Worm (Caenorhabditis elegans) whole organism, L2 larva: ENCODE measurements around the gene arcp-1.

Source experiments
- C34F6.9 ChIP-seq: fragments of 150-350 bp; optimal IDR thresholded peaks from 2 replicates; lab custom pipeline; 2014; ENCODE audit warnings: missing biosample characterization, missing genetic modification characterization
- F13H6.1 ChIP-seq: sonication (generic microtip); optimal IDR thresholded peaks from 2 replicates; lab custom pipeline; 2016; ENCODE audit warnings: missing genetic modification characterization, missing compliant biosample characterization
- R02D3.7 ChIP-seq: fragments of 150-350 bp; optimal IDR thresholded peaks from 2 replicates; lab custom pipeline; 2014; ENCODE audit warnings: missing biosample characterization, missing genetic modification characterization
- Y55F3AM.14 ChIP-seq: fragments of 200-800 bp; sonication (Bioruptor generic); optimal IDR thresholded peaks from 2 replicates; lab custom pipeline; 2018; ENCODE audit warnings: mild to moderate bottlenecking, missing genetic modification characterization, missing compliant biosample characterization
- ZK546.5 ChIP-seq: sonication (generic microtip); optimal IDR thresholded peaks from 2 replicates; lab custom pipeline; 2017; ENCODE audit warnings: missing biosample characterization, missing genetic modification characterization
- alr-1 ChIP-seq: fragments of 150-350 bp; optimal IDR thresholded peaks from 2 replicates; lab custom pipeline; 2014; ENCODE audit warnings: missing biosample characterization, missing genetic modification characterization
- aly-2 ChIP-seq: fragments of 150-350 bp; optimal IDR thresholded peaks from 2 replicates; lab custom pipeline; 2014; ENCODE audit warnings: missing biosample characterization, missing genetic modification characterization
- ama-1 ChIP-seq: fragments of 150-350 bp; optimal IDR thresholded peaks from 2 replicates; lab custom pipeline; 2018; ENCODE audit warnings: inconsistent platforms
- blmp-1 ChIP-seq: sonication (generic microtip); optimal IDR thresholded peaks from 2 replicates; lab custom pipeline; 2017; ENCODE audit warnings: missing genetic modification characterization, mild to moderate bottlenecking, missing compliant biosample characterization, antibody characterized with exemption, moderate library complexity; ENCODE audit not compliant: insufficient read depth
- ceh-82 ChIP-seq: fragments of 150-350 bp; optimal IDR thresholded peaks from 2 replicates; lab custom pipeline; 2014; ENCODE audit warnings: missing biosample characterization, missing genetic modification characterization
- crh-2 ChIP-seq: sonication (generic microtip); optimal IDR thresholded peaks from 2 replicates; lab custom pipeline; 2017; ENCODE audit warnings: missing biosample characterization, missing genetic modification characterization
- egl-27 ChIP-seq: sonication (generic microtip); optimal IDR thresholded peaks from 3 replicates; lab custom pipeline; 2017; ENCODE audit warnings: missing biosample characterization, missing genetic modification reagents, missing genetic modification characterization
- elt-1 ChIP-seq: fragments of 150-350 bp; optimal IDR thresholded peaks from 2 replicates; lab custom pipeline; 2014; ENCODE audit warnings: missing biosample characterization, missing genetic modification characterization
- elt-3 ChIP-seq: sonication (generic microtip); optimal IDR thresholded peaks from 2 replicates; lab custom pipeline; 2017; ENCODE audit warnings: missing biosample characterization, missing genetic modification characterization
- fos-1 ChIP-seq: fragments of 150-350 bp; optimal IDR thresholded peaks from 2 replicates; lab custom pipeline; 2014; ENCODE audit warnings: missing biosample characterization, missing genetic modification characterization
- gmeb-1 ChIP-seq: fragments of 150-350 bp; optimal IDR thresholded peaks from 2 replicates; lab custom pipeline; 2014; ENCODE audit warnings: missing biosample characterization, missing genetic modification characterization
- lin-11 ChIP-seq: fragments of 150-350 bp; sonication (generic microtip); optimal IDR thresholded peaks from 2 replicates; lab custom pipeline; 2014; ENCODE audit warnings: missing biosample characterization, missing genetic modification characterization, inconsistent platforms, mixed read lengths
- lin-13 ChIP-seq: fragments of 150-350 bp; optimal IDR thresholded peaks from 2 replicates; lab custom pipeline; 2014; ENCODE audit warnings: missing biosample characterization, missing genetic modification reagents, missing genetic modification characterization
- lin-39 ChIP-seq: fragments of 150-350 bp; optimal IDR thresholded peaks from 2 replicates; lab custom pipeline; 2014; ENCODE audit warnings: missing biosample characterization, missing genetic modification reagents, missing genetic modification characterization
- lsy-2 ChIP-seq, 2 experiments: fragments of 150-350 bp in 1 of 2; sonication (generic microtip) in 1 of 2; optimal IDR thresholded peaks; 2 replicates each; lab custom pipeline; 2014 to 2017; ENCODE audit warnings: missing biosample characterization in 2 of 2, missing genetic modification characterization in 2 of 2
- mab-5 ChIP-seq: fragments of 150-350 bp; optimal IDR thresholded peaks from 2 replicates; lab custom pipeline; 2014; ENCODE audit warnings: missing biosample characterization, missing genetic modification characterization
- mbf-1 ChIP-seq: sonication (generic microtip); optimal IDR thresholded peaks from 2 replicates; lab custom pipeline; 2017; ENCODE audit warnings: missing biosample characterization, missing genetic modification characterization
- mdl-1 ChIP-seq, 2 experiments: fragments of 150-350 bp in 1 of 2; sonication (generic microtip) in 1 of 2; optimal IDR thresholded peaks; 2 replicates each; lab custom pipeline; 2017; ENCODE audit warnings: missing biosample characterization in 2 of 2, missing genetic modification characterization in 2 of 2
- nhr-10 ChIP-seq: sonication (generic microtip); optimal IDR thresholded peaks from 2 replicates; lab custom pipeline; 2017; ENCODE audit warnings: missing biosample characterization, missing genetic modification characterization
- nhr-11 ChIP-seq: fragments of 150-350 bp; optimal IDR thresholded peaks from 2 replicates; lab custom pipeline; 2014; ENCODE audit warnings: missing biosample characterization, missing genetic modification characterization
- nhr-12 ChIP-seq: fragments of 150-350 bp; optimal IDR thresholded peaks from 2 replicates; lab custom pipeline; 2014; ENCODE audit warnings: missing biosample characterization, missing genetic modification characterization
- nhr-129 ChIP-seq: fragments of 150-350 bp; optimal IDR thresholded peaks from 2 replicates; lab custom pipeline; 2014; ENCODE audit warnings: missing biosample characterization, missing genetic modification characterization
- nhr-21 ChIP-seq: fragments of 150-350 bp; optimal IDR thresholded peaks from 2 replicates; lab custom pipeline; 2014; ENCODE audit warnings: missing biosample characterization, missing genetic modification characterization
- nhr-25 ChIP-seq: fragments of 150-350 bp; sonication (generic microtip); optimal IDR thresholded peaks from 3 replicates; lab custom pipeline; 2014; ENCODE audit warnings: missing biosample characterization, missing genetic modification characterization
- nhr-6 ChIP-seq: fragments of 150-350 bp; optimal IDR thresholded peaks from 2 replicates; lab custom pipeline; 2014; ENCODE audit warnings: missing biosample characterization, missing genetic modification characterization
- nhr-77 ChIP-seq: fragments of 150-350 bp; optimal IDR thresholded peaks from 2 replicates; lab custom pipeline; 2014; ENCODE audit warnings: missing biosample characterization, missing genetic modification characterization
- sem-4 ChIP-seq: fragments of 150-350 bp; optimal IDR thresholded peaks from 2 replicates; lab custom pipeline; 2014; ENCODE audit warnings: missing biosample characterization, missing genetic modification reagents, missing genetic modification characterization
- skn-1 ChIP-seq: sonication (generic microtip); optimal IDR thresholded peaks from 2 replicates; lab custom pipeline; 2017; ENCODE audit warnings: missing biosample characterization, missing genetic modification characterization
- sma-3 ChIP-seq: sonication (generic microtip); optimal IDR thresholded peaks from 2 replicates; lab custom pipeline; 2016; ENCODE audit warnings: missing genetic modification reagents, missing genetic modification characterization, missing compliant biosample characterization
- sma-9 ChIP-seq, 2 experiments: fragments of 150-350 bp in 1 of 2; sonication (generic microtip) in 1 of 2; optimal IDR thresholded peaks; 2 replicates each; lab custom pipeline; 2014 to 2016; ENCODE audit warnings: missing genetic modification characterization in 2 of 2, mild to moderate bottlenecking in 1 of 2, missing biosample characterization in 1 of 2, missing compliant biosample characterization in 1 of 2, missing genetic modification reagents in 1 of 2, moderate library complexity in 1 of 2
- snpc-4 ChIP-seq: fragments of 150-350 bp; optimal IDR thresholded peaks from 2 replicates; lab custom pipeline; 2014; ENCODE audit warnings: missing biosample characterization, missing genetic modification characterization
- unc-62 ChIP-seq: fragments of 150-350 bp; optimal IDR thresholded peaks from 2 replicates; lab custom pipeline; 2014; ENCODE audit warnings: missing biosample characterization, missing genetic modification reagents, missing genetic modification characterization
- zag-1 ChIP-seq: fragments of 150-350 bp; optimal IDR thresholded peaks from 2 replicates; lab custom pipeline; 2014; ENCODE audit warnings: missing biosample characterization, missing genetic modification characterization
- ztf-1 ChIP-seq: fragments of 200-800 bp; sonication (Bioruptor generic); conservative IDR thresholded peaks from 2 replicates; pipeline ENCODE4 v1.3.6; 2022; ENCODE audit warnings: missing genetic modification characterization, missing compliant biosample characterization

Gene arcp-1

DNA sequence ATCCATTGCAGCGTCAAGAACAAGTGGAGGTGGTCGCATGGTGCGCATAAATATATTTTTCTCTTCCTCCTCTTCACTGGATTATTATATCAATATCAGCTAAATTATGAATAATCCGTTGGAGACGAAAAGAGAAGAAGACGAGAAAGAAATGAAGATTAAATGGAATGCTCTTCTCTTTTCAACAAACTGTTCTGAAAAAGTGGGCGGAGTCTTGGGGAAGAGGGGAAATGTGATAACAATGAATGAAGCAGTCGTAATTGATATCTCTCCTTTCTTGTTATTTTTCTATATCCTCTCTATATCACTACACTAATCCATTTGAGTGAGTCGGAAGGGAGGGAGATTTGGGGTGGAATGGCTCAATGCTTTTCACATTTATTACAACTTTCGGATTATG, at the start of gene arcp-1:
TSS of gene arcp-1 (minus strand) at position 101 of the 400 bp plus-strand sequence.
- TF ChIP-seq lin-13 (GFP tag; lab: Kevin White, UChicago) = no peak
- no peak for TF ChIP-seq R02D3.7 (tag; lab: Kevin White, UChicago)
- no peak for TF ChIP-seq lin-11 (tag; lab: Kevin White, UChicago)
- TF ChIP-seq mab-5 = no peak
- TF ChIP-seq blmp-1 (tag; lab: Kevin White, UChicago) = no peak
- no peak for TF ChIP-seq lin-39 (tag; lab: Kevin White, UChicago)
- TF ChIP-seq Y55F3AM.14 = no peak

DNA sequence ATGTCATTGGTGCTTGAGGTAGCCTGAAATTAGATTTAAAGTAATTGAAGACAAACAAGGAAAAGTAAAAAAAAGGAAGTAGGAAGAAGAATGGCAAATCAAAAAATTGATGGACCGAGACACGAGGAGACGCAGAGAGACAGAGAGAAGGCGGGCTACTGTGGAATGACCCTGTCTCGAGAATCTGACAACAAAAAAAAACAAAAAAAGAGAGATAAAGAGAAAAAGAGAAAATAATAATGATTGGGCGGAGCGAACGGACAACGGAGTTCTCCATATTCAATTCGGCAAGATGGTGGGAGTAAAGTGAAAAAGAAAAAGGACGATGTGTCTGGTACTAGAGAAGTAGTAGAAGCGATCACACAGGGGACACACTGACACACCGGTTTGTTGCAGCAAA, 49.8 kb upstream of the arcp-1 start, which contains the start of gene toh-1:
TSS of gene toh-1 (minus strand) at position 23 of the 400 bp plus-strand sequence.
- TF ChIP-seq sem-4 (tag; lab: Kevin White, UChicago) (no peak), aly-2 (tag; lab: Kevin White, UChicago) (no peak), mdl-1 (tag; optimal IDR thresholded peaks at IDR 0.05; lab: Kevin White, UChicago) (no peak), fos-1 (tag; lab: Kevin White, UChicago) (no peak), nhr-25 (tag; lab: Kevin White, UChicago) (peak; percentile 70), nhr-6 (tag; lab: Kevin White, UChicago) (no peak), snpc-4 (tag; lab: Kevin White, UChicago) (no peak), lin-11 (tag; lab: Kevin White, UChicago) (no peak), egl-27 (tag; lab: Kevin White, UChicago) (no peak), unc-62 (GFP tag; lab: Kevin White, UChicago) (no peak), blmp-1 (tag; lab: Kevin White, UChicago) (peak; percentile 34), mbf-1 (tag; lab: Kevin White, UChicago) (no peak), gmeb-1 (tag; lab: Kevin White, UChicago) (no peak), F13H6.1 (tag; lab: Kevin White, UChicago) (no peak), ztf-1 (GFP tag; lab: Robert Waterston, UW) (no peak), crh-2 (tag; lab: Kevin White, UChicago) (peak; percentile 19), sma-3 (peak; percentile 11), nhr-11 (no peak), R02D3.7 (tag; lab: Kevin White, UChicago) (no peak), elt-3 (no peak)

DNA sequence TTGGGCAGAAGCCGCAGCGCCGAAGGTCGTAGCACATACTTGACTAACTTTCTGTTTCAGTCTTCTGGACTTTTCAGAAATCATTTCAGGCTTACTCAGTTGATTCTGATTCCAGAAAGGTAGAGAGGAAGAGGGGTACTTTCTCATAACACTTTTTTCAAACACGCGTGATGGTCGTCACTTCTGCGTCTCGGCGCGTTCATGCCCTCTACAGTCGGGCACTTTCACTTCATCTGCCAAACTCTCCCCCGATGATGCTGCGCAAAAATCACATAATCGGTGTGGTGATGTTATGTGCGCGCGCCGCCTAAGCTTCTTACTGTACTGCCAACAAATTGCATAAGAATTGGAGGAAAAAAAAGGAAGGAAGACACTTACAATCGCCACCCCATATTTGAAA, 48.4 kb upstream of the arcp-1 start:
- TF ChIP-seq nhr-129 (tag; lab: Kevin White, UChicago) (peak; percentile 16), sma-9 (GFP tag; optimal IDR thresholded peaks at IDR 0.05; lab: Kevin White, UChicago) (no peak), sma-9 (tag; optimal IDR thresholded peaks at IDR 0.05; lab: Kevin White, UChicago) (no peak), nhr-25 (tag; lab: Kevin White, UChicago) (no peak), lin-13 (GFP tag; lab: Kevin White, UChicago) (no peak), C34F6.9 (tag; lab: Kevin White, UChicago) (no peak), alr-1 (tag; lab: Kevin White, UChicago) (no peak), zag-1 (tag; lab: Kevin White, UChicago) (no peak), ztf-1 (GFP tag; lab: Robert Waterston, UW) (no peak), blmp-1 (tag; lab: Kevin White, UChicago) (peak; percentile 50), nhr-21 (tag; lab: Kevin White, UChicago) (no peak), Y55F3AM.14 (peak; percentile 33), nhr-10 (tag; lab: Kevin White, UChicago) (no peak), ama-1 (lab: Kevin White, UChicago) (no peak), R02D3.7 (tag; lab: Kevin White, UChicago) (no peak), unc-62 (GFP tag; lab: Kevin White, UChicago) (no peak), nhr-11 (no peak), nhr-6 (tag; lab: Kevin White, UChicago) (no peak)

DNA sequence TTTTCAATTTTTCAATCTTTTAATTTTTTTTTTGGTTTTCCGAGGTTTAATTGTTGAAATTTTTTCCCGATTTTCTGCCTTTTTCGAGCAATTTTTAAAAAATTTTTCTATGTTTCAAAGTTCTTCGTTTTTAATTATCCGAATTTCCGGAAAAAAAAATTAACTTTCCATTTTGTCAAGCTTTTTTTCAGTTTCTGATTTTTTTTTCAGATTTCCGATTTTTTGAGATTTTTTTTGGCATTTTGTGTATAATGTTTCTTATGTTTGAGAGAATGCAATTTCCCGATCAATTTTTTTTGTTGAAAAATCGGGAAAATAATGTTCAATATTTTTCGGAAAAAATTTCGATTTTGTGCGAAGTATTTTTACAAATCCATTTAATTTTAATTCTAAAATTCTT, 47.7 kb upstream of the arcp-1 start:
- TF ChIP-seq elt-1 (tag; lab: Kevin White, UChicago) = no peak
- TF ChIP-seq mbf-1 (tag; lab: Kevin White, UChicago) = no peak
- TF ChIP-seq sma-3 = no peak
- TF ChIP-seq nhr-11 = no peak
- TF ChIP-seq ama-1 (lab: Kevin White, UChicago) = no peak
- TF ChIP-seq nhr-77 (tag; lab: Kevin White, UChicago) = no peak
- TF ChIP-seq sma-9 (GFP tag; optimal IDR thresholded peaks at IDR 0.05; lab: Kevin White, UChicago) = no peak
- no peak for TF ChIP-seq sma-9 (tag; optimal IDR thresholded peaks at IDR 0.05; lab: Kevin White, UChicago)
- no peak for TF ChIP-seq nhr-6 (tag; lab: Kevin White, UChicago)
- no peak for TF ChIP-seq ceh-82 (tag; lab: Kevin White, UChicago)
- TF ChIP-seq ZK546.5 (tag; lab: Kevin White, UChicago) = no peak
- no peak for TF ChIP-seq snpc-4 (tag; lab: Kevin White, UChicago)
- TF ChIP-seq skn-1 (tag; lab: Kevin White, UChicago) = no peak
- TF ChIP-seq F13H6.1 (tag; lab: Kevin White, UChicago) = no peak
- TF ChIP-seq zag-1 (tag; lab: Kevin White, UChicago) = no peak
- TF ChIP-seq unc-62 (GFP tag; lab: Kevin White, UChicago) = no peak
- TF ChIP-seq lsy-2 (tag; optimal IDR thresholded peaks at IDR 0.05; lab: Kevin White, UChicago) = no peak
- TF ChIP-seq crh-2 (tag; lab: Kevin White, UChicago) = no peak
- no peak for TF ChIP-seq lin-13 (GFP tag; lab: Kevin White, UChicago)
- no peak for TF ChIP-seq nhr-12 (tag; lab: Kevin White, UChicago)
- no peak for TF ChIP-seq mab-5
